Worm (Caenorhabditis elegans): ENCODE data around the gene C10C6.3.
"Not testable (repeated sequence)": the region's sequence is repeated elsewhere in the genome, so short reads cannot be mapped to it uniquely, and the experiment has no call there.

The C10C6.3 gene

ce11 chrIV:11421696-11422095, 43.3 kb downstream of the C10C6.3 start, which contains the start of gene F22B3.7:
Gene F22B3.7, minus strand, starts transcription at chrIV:11421796.
- TF ChIP-seq unc-62 (GFP tag; optimal IDR thresholded peaks at IDR 0.05) = no peak

- TF ChIP-seq unc-62 (GFP tag; optimal IDR thresholded peaks at IDR 0.05) = not testable (repeated sequence)
Measured at ce11 chrIV:11416724-11417123, 48.3 kb downstream of the C10C6.3 start, which contains the start of gene F22B3.5. Gene F22B3.5, minus strand, starts transcription at chrIV:11416824.

ce11 chrIV:11414920-11415319, 50.1 kb downstream of the C10C6.3 start, which contains the start of gene F22B3.10:
Gene F22B3.10, minus strand, starts transcription at chrIV:11415020.
- TF ChIP-seq unc-62 (GFP tag; optimal IDR thresholded peaks at IDR 0.05) = no peak

Data from whole organism, dauer.